Fruit fly (Drosophila melanogaster): Measurements from ENCODE around the gene Ir68b.

DNA sequence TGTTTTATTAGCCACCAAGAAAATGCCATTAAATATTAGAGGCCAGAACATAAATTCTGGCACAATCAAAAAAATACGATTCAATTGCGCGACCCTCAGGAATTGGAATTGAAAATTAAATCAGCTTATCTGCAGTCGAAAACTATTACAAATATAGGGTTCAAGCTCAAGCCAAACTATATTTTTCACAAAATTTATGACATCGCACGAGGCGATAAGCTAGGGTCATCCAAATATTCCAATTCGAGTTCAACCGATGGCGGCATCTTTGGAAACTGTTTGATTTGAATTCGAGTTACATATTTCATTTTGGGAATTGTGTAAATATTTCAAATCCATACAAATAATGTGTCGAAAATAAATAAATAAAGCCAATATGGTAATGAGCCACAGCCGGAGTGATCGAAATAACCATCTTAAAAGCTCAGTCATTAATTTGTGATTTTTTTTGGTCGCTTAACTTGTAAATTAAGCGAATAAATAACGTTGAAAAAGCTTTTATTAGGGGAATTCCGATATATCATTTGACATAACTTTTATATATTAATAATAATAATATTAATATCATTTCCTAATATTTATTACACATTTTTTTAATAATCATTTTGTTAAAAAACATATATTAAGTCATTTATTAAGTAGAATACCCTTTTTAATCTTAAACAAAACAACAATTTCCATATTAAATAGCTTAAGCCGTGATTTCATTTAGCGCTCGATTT lies 42.1 kb downstream of the Ir68b start:
- TF ChIP-seq ttk (optimal IDR thresholded peaks at IDR 0.05) (no peak), Sin3A (optimal IDR thresholded peaks at IDR 0.05) (no peak), h (optimal IDR thresholded peaks at IDR 0.05) (no peak), insv (optimal IDR thresholded peaks at IDR 0.05) (no peak)

All from Kc167 (cell line).